Fruit fly (Drosophila melanogaster) whole organism, embryonic: ENCODE measurements around the gene CG13386.

Experiments
- Blimp-1 ChIP-seq: fragments of 200-800 bp; sonication (Bioruptor generic); optimal IDR thresholded peaks from 3 replicates; lab custom pipeline; 2018; ENCODE audit warnings: missing biosample characterization, missing genetic modification characterization, mild to moderate bottlenecking, moderate library complexity, missing genetic modification reagents
- CG10979 ChIP-seq: fragments of 200-800 bp; sonication (Bioruptor generic); optimal IDR thresholded peaks from 2 replicates; lab custom pipeline; 2018; ENCODE audit warnings: missing biosample characterization, mild to moderate bottlenecking, missing genetic modification characterization, moderate library complexity
- CG11247 ChIP-seq: fragments of 200-800 bp; sonication (Bioruptor generic); IDR thresholded peaks from 2 replicates; pipeline ENCODE4 v1.3.6; 2022; ENCODE audit warnings: missing biosample characterization, missing genetic modification characterization
- CG14014 ChIP-seq: fragments of 200-800 bp; sonication (Bioruptor generic); IDR thresholded peaks from 2 replicates; pipeline ENCODE4 v1.3.6; 2022; ENCODE audit warnings: missing biosample characterization, missing genetic modification characterization
- CG1602 ChIP-seq: fragments of 200-800 bp; sonication (Bioruptor generic); optimal IDR thresholded peaks from 3 replicates; lab custom pipeline; 2016; ENCODE audit warnings: missing biosample characterization, missing genetic modification characterization
- CG17359 ChIP-seq: fragments of 200-800 bp; sonication (Bioruptor generic); optimal IDR thresholded peaks from 3 replicates; lab custom pipeline; 2018; ENCODE audit warnings: missing biosample characterization, mild to moderate bottlenecking, missing genetic modification characterization, moderate library complexity
- CG17385 ChIP-seq: fragments of 200-800 bp; sonication (Bioruptor generic); optimal IDR thresholded peaks from 3 replicates; lab custom pipeline; 2018; ENCODE audit warnings: missing biosample characterization, mild to moderate bottlenecking, missing genetic modification characterization
- CG18599 ChIP-seq: fragments of 200-800 bp; sonication (Bioruptor generic); optimal IDR thresholded peaks from 3 replicates; lab custom pipeline; 2017; ENCODE audit warnings: missing biosample characterization, missing genetic modification characterization, mild to moderate bottlenecking, moderate library complexity, missing genetic modification reagents
- CG2712 ChIP-seq: fragments of 200-800 bp; optimal IDR thresholded peaks from 3 replicates; lab custom pipeline; 2019; ENCODE audit warnings: missing biosample characterization, mild to moderate bottlenecking, missing genetic modification characterization, moderate library complexity
- CG4360 ChIP-seq: fragments of 200-800 bp; sonication (Bioruptor generic); IDR thresholded peaks from 2 replicates; pipeline ENCODE4 v1.3.6; 2022; ENCODE audit warnings: missing biosample characterization, missing genetic modification characterization
- CG43689 ChIP-seq: fragments of 200-800 bp; sonication (Bioruptor generic); IDR thresholded peaks from 2 replicates; pipeline ENCODE4 v1.3.6; 2022; ENCODE audit warnings: missing biosample characterization, missing genetic modification characterization
- CG4730 ChIP-seq: fragments of 200-800 bp; sonication (Bioruptor generic); IDR thresholded peaks from 2 replicates; pipeline ENCODE4 v1.3.6; 2022; ENCODE audit warnings: missing biosample characterization, missing genetic modification characterization
- CG6791 ChIP-seq: fragments of 200-800 bp; sonication (Bioruptor generic); IDR thresholded peaks from 3 replicates; pipeline ENCODE4 v1.3.6; 2022; ENCODE audit warnings: missing biosample characterization, missing genetic modification characterization; ENCODE audit not compliant: partially characterized antibody
- CG8281 ChIP-seq: fragments of 200-800 bp; sonication (Bioruptor generic); optimal IDR thresholded peaks from 2 replicates; lab custom pipeline; 2018; ENCODE audit warnings: missing biosample characterization, mild to moderate bottlenecking, missing genetic modification characterization, moderate library complexity
- CG9727 ChIP-seq: fragments of 200-800 bp; sonication (Bioruptor generic); optimal IDR thresholded peaks from 3 replicates; lab custom pipeline; 2017; ENCODE audit warnings: missing biosample characterization, mild to moderate bottlenecking, missing genetic modification characterization
- Camta ChIP-seq: fragments of 200-800 bp; sonication (Bioruptor generic); optimal IDR thresholded peaks from 2 replicates; lab custom pipeline; 2016; ENCODE audit warnings: missing biosample characterization, missing genetic modification characterization
- Chrac-16 ChIP-seq: fragments of 200-800 bp; sonication (Bioruptor generic); optimal IDR thresholded peaks from 3 replicates; lab custom pipeline; 2016; ENCODE audit warnings: missing biosample characterization, missing genetic modification characterization
- CoRest ChIP-seq: fragments of 200-800 bp; sonication (Bioruptor generic); optimal IDR thresholded peaks from 3 replicates; lab custom pipeline; 2018; ENCODE audit warnings: missing biosample characterization, mild to moderate bottlenecking, missing genetic modification characterization, moderate library complexity
- D ChIP-seq, 2 experiments: fragments of 200-800 bp in 1 of 2; fragments of >200 bp in 1 of 2; sonication (Bioruptor generic) in 1 of 2; optimal IDR thresholded peaks; 2 replicates in 1 of 2; 3 replicates in 1 of 2; lab custom pipeline; 2017; ENCODE audit warnings: mild to moderate bottlenecking in 1 of 2, missing biosample characterization in 1 of 2, missing genetic modification characterization in 1 of 2, missing genetic modification reagents in 1 of 2
- Dek ChIP-seq: fragments of 200-800 bp; sonication (Bioruptor generic); optimal IDR thresholded peaks from 3 replicates; lab custom pipeline; 2019; ENCODE audit warnings: missing biosample characterization, mild to moderate bottlenecking, missing genetic modification characterization, moderate library complexity
- E2f1 ChIP-seq: fragments of 200-800 bp; sonication (Bioruptor generic); IDR thresholded peaks from 2 replicates; pipeline ENCODE4 v1.3.6; 2022; ENCODE audit warnings: missing biosample characterization, missing genetic modification characterization
- Kr ChIP-seq: fragments of 200-800 bp; sonication (Bioruptor generic); optimal IDR thresholded peaks from 2 replicates; lab custom pipeline; 2017; ENCODE audit warnings: missing biosample characterization, mild to moderate bottlenecking, missing genetic modification characterization
- Lpt ChIP-seq: fragments of >200 bp; optimal IDR thresholded peaks from 2 replicates; lab custom pipeline; 2018; ENCODE audit warnings: missing biosample characterization, missing genetic modification characterization
- MTF-1 ChIP-seq: fragments of 200-800 bp; sonication (Bioruptor generic); optimal IDR thresholded peaks from 2 replicates; lab custom pipeline; 2018; ENCODE audit warnings: missing biosample characterization, mild to moderate bottlenecking, missing genetic modification characterization, borderline replicate concordance
- Med ChIP-seq: fragments of 200-800 bp; sonication (Bioruptor generic); peaks from one replicate; lab custom pipeline; 2016; ENCODE audit warnings: missing biosample characterization, missing genetic modification characterization, mild to moderate bottlenecking, inconsistent platforms, moderate library complexity
- PHDP ChIP-seq: fragments of 200-800 bp; sonication (Bioruptor generic); optimal IDR thresholded peaks from 3 replicates; lab custom pipeline; 2018; ENCODE audit warnings: missing biosample characterization, mild to moderate bottlenecking, missing genetic modification characterization, moderate library complexity
- Pdp1 ChIP-seq, 2 experiments: fragments of 200-800 bp; sonication (Bioruptor generic); optimal IDR thresholded peaks; 3 replicates each; lab custom pipeline; 2016; ENCODE audit warnings: missing biosample characterization in 2 of 2, missing genetic modification characterization in 2 of 2, mild to moderate bottlenecking in 1 of 2, moderate library complexity in 1 of 2
- Ptx1 ChIP-seq: fragments of 200-800 bp; sonication (Bioruptor generic); IDR thresholded peaks from 2 replicates; pipeline ENCODE4 v1.3.6; 2022; ENCODE audit warnings: missing biosample characterization, missing genetic modification characterization
- Spps ChIP-seq: fragments of 200-800 bp; sonication (Bioruptor generic); optimal IDR thresholded peaks from 2 replicates; lab custom pipeline; 2018; ENCODE audit warnings: missing biosample characterization, mild to moderate bottlenecking, missing genetic modification characterization
- YL-1 ChIP-seq: fragments of 200-800 bp; sonication (Bioruptor generic); optimal IDR thresholded peaks from 3 replicates; lab custom pipeline; 2017; ENCODE audit warnings: missing biosample characterization, mild to moderate bottlenecking, missing genetic modification characterization
- ara ChIP-seq: fragments of 200-800 bp; sonication (Bioruptor generic); IDR thresholded peaks from 2 replicates; pipeline ENCODE4 v1.3.6; 2022; ENCODE audit warnings: missing biosample characterization, missing genetic modification characterization
- chif ChIP-seq, 2 experiments: fragments of 200-800 bp; sonication (Bioruptor generic); optimal IDR thresholded peaks; 3 replicates each; lab custom pipeline; 2016; ENCODE audit warnings: missing biosample characterization in 2 of 2, missing genetic modification characterization in 2 of 2
- ci ChIP-seq: fragments of 200-800 bp; sonication (Bioruptor generic); IDR thresholded peaks from 3 replicates; pipeline ENCODE4 v1.3.6; 2022; ENCODE audit warnings: missing biosample characterization, missing genetic modification characterization
- corto ChIP-seq: fragments of 200-800 bp; sonication (Bioruptor generic); optimal IDR thresholded peaks from 2 replicates; lab custom pipeline; 2016; ENCODE audit warnings: missing biosample characterization, mild to moderate bottlenecking, missing genetic modification characterization, moderate library complexity
- dmrt11E ChIP-seq: fragments of 200-800 bp; sonication (Bioruptor generic); optimal IDR thresholded peaks from 3 replicates; lab custom pipeline; 2018; ENCODE audit warnings: missing biosample characterization, mild to moderate bottlenecking, missing genetic modification characterization, moderate library complexity
- fd96Cb ChIP-seq: fragments of 200-800 bp; sonication (Bioruptor generic); optimal IDR thresholded peaks from 2 replicates; lab custom pipeline; 2018; ENCODE audit warnings: missing biosample characterization, mild to moderate bottlenecking, missing genetic modification characterization, moderate library complexity
- grn ChIP-seq: fragments of 200-800 bp; sonication (Bioruptor generic); optimal IDR thresholded peaks from 3 replicates; lab custom pipeline; 2017; ENCODE audit warnings: missing biosample characterization, missing genetic modification characterization
- jumu ChIP-seq: fragments of 200-800 bp; sonication (Bioruptor generic); optimal IDR thresholded peaks from 3 replicates; lab custom pipeline; 2016; ENCODE audit warnings: missing biosample characterization, missing genetic modification characterization
- kay ChIP-seq: fragments of 200-800 bp; sonication (Bioruptor generic); optimal IDR thresholded peaks from 2 replicates; lab custom pipeline; 2016; ENCODE audit warnings: missing biosample characterization, missing genetic modification characterization
- knrl ChIP-seq: fragments of 200-800 bp; sonication (Bioruptor generic); IDR thresholded peaks from 3 replicates; pipeline ENCODE4 v1.3.6; 2022; ENCODE audit warnings: missing biosample characterization, missing genetic modification characterization; ENCODE audit not compliant: partially characterized antibody
- mirr ChIP-seq: fragments of 200-800 bp; sonication (Bioruptor generic); optimal IDR thresholded peaks from 3 replicates; lab custom pipeline; 2018; ENCODE audit warnings: missing biosample characterization, mild to moderate bottlenecking, missing genetic modification characterization
- mld ChIP-seq: fragments of 200-800 bp; sonication (Bioruptor generic); IDR thresholded peaks from 3 replicates; pipeline ENCODE4 v1.3.6; 2022; ENCODE audit warnings: missing biosample characterization, missing genetic modification characterization; ENCODE audit not compliant: partially characterized antibody
- nerfin-1 ChIP-seq: fragments of 200-800 bp; sonication (Bioruptor generic); optimal IDR thresholded peaks from 3 replicates; lab custom pipeline; 2019; ENCODE audit warnings: missing biosample characterization, mild to moderate bottlenecking, missing genetic modification characterization, moderate library complexity
- row ChIP-seq: fragments of 200-800 bp; sonication (Bioruptor generic); IDR thresholded peaks from 3 replicates; pipeline ENCODE4 v1.3.6; 2022; ENCODE audit warnings: missing biosample characterization, missing genetic modification characterization
- unpg ChIP-seq: fragments of 200-800 bp; sonication (Bioruptor generic); optimal IDR thresholded peaks from 3 replicates; lab custom pipeline; 2018; ENCODE audit warnings: missing biosample characterization, mild to moderate bottlenecking, missing genetic modification characterization, moderate library complexity
- usp ChIP-seq: fragments of >200 bp; optimal IDR thresholded peaks from 2 replicates; lab custom pipeline; 2017; ENCODE audit warnings: missing biosample characterization, missing genetic modification characterization
- wdn ChIP-seq: fragments of 200-800 bp; sonication (Bioruptor generic); IDR thresholded peaks from 2 replicates; pipeline ENCODE4 v1.3.6; 2022; ENCODE audit warnings: missing biosample characterization, missing genetic modification characterization
- wek ChIP-seq: fragments of 200-800 bp; sonication (Bioruptor generic); optimal IDR thresholded peaks from 3 replicates; lab custom pipeline; 2018; ENCODE audit warnings: missing biosample characterization, mild to moderate bottlenecking, missing genetic modification characterization, moderate library complexity
- z ChIP-seq: fragments of 200-800 bp; sonication (Bioruptor generic); IDR thresholded peaks from 3 replicates; pipeline ENCODE4 v1.3.6; 2022; ENCODE audit warnings: missing biosample characterization, missing genetic modification characterization

CG13386 gene

dm6 chr2L:8423460-8424089, 24.8 kb downstream of the CG13386 start (continued):
- TF ChIP-seq ara (GFP tag; lab: Robert Waterston, UW) (no peak), Chrac-16 (GFP tag; lab: Kevin White, UChicago) (no peak), CG43689 (no peak), Camta (GFP tag; lab: Kevin White, UChicago) (peak; percentile 28), D (optimal IDR thresholded peaks at IDR 0.05; lab: Kevin White, UChicago) (peak; percentile 43), D (GFP tag; optimal IDR thresholded peaks at IDR 0.05; lab: Kevin White, UChicago) (no peak), CG18599 (no peak), corto (GFP tag; lab: Kevin White, UChicago) (no peak), CG14014 (no peak), wdn (0 out of 2 replicates have a peak, but pooled peaks have one; percentile 12), CG4360 (GFP tag; lab: Robert Waterston, UW) (no peak), dmrt11E (tag; lab: Kevin White, UChicago) (peak; percentile 31), CG4730 (GFP tag; lab: Robert Waterston, UW) (no peak), Spps (tag; lab: Kevin White, UChicago) (peak; percentile 29), Kr (GFP tag; lab: Kevin White, UChicago) (peak; percentile 34), Ptx1 (GFP tag; lab: Robert Waterston, UW) (no peak), CG2712 (tag; lab: Kevin White, UChicago) (peak; percentile 47), kay (GFP tag; lab: Kevin White, UChicago) (peak; percentile 14), Dek (tag; lab: Kevin White, UChicago) (no peak), row (GFP tag; lab: Robert Waterston, UW) (peak; percentile 46; the same call in 2 of the 3 replicates), CG8281 (tag; lab: Kevin White, UChicago) (peak; percentile 22), chif (GFP tag; optimal IDR thresholded peaks at IDR 0.05; lab: Kevin White, UChicago) (peak in 1 of 2 experiments; percentile 47), CG6791 (GFP tag; lab: Robert Waterston, UW) (no peak), mirr (GFP tag; lab: Kevin White, UChicago) (no peak), PHDP (tag; lab: Kevin White, UChicago) (peak; percentile 26), usp (GFP tag; lab: Kevin White, UChicago) (no peak), mld (GFP tag; lab: Robert Waterston, UW) (no peak), CoRest (tag; lab: Kevin White, UChicago) (no peak), z (GFP tag; lab: Robert Waterston, UW) (no peak), fd96Cb (no peak), YL-1 (GFP tag; lab: Kevin White, UChicago) (no peak), CG17359 (tag; lab: Kevin White, UChicago) (peak; percentile 14), CG10979 (tag; lab: Kevin White, UChicago) (peak; percentile 22), Lpt (GFP tag; lab: Kevin White, UChicago) (no peak), grn (GFP tag; lab: Kevin White, UChicago) (peak; percentile 55), E2f1 (GFP tag; lab: Robert Waterston, UW) (no peak), wek (GFP tag; lab: Kevin White, UChicago) (peak; percentile 28), Blimp-1 (GFP tag; lab: Kevin White, UChicago) (peak; percentile 23), MTF-1 (GFP tag; lab: Kevin White, UChicago) (no peak), CG1602 (GFP tag; lab: Kevin White, UChicago) (peak; percentile 33), CG11247 (GFP tag; lab: Robert Waterston, UW) (no peak), nerfin-1 (peak; percentile 24), Med (GFP tag; lab: Kevin White, UChicago) (peak; percentile 44), jumu (GFP tag; lab: Kevin White, UChicago) (no peak), CG9727 (GFP tag; lab: Kevin White, UChicago) (peak; percentile 15), Pdp1 (GFP tag; optimal IDR thresholded peaks at IDR 0.05; lab: Kevin White, UChicago) (no peak), CG17385 (GFP tag; lab: Kevin White, UChicago) (no peak), unpg (GFP tag; lab: Kevin White, UChicago) (peak; percentile 8), ci (GFP tag; lab: Robert Waterston, UW) (peak; percentile 19; the same call in 1 of the 3 replicates), knrl (GFP tag; lab: Robert Waterston, UW) (no peak)
